Worm (Caenorhabditis elegans): ENCODE measurements around the gene ssq-1.
A peak's percentile ranks its signal among the peaks of the same experiment; 100 is the strongest.

ssq-1 gene

DNA sequence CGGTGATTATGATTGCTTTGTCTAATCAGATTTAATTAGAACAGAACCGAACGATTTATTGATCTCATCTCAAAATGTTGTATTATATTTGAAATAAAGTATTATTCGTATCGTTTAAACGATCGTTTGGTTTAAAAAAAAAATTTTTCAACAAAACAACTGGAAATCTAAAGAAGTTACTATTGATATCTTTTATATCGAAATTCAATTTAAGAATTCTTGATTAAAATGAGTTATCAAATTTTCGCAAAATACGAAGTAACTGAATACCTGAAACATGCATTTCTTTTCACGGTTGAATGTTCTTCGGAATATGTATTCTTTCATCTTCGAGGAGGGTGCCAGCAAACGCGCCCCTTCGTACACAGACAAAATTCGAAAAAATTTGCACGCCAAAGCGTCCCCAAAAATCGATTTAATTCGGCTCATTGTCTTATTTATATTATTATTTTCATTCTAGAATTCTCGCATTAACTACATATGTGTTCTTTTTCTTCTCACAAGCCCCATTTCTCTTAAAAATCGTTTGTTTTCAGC, 5.7 kb downstream of the ssq-1 start, which contains the start of gene npp-1 (continued):
- TF ChIP-seq lin-35 (GFP tag; optimal IDR thresholded peaks at IDR 0.05), result no peak
- TF ChIP-seq unc-130 (GFP tag; optimal IDR thresholded peaks at IDR 0.05), result no peak

DNA sequence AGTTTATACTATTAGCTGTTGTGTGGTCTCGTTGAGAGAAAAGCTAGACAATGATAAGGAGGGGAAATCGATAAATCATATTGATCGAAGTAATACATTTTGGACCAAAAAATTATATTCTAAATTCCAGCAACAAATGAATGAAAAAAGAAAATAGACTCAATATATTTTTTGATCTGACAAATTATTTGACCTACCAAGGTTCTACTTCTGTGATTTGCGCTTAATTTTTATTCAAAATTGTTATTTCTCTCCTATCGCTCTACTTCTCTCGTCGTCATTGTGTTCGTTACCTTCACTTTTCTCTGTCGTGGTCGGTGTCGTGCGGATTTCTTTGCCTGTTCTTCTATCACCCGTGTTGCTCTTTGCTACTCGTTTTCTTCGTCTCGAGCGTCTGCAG, 6.6 kb downstream of the ssq-1 start:
- TF ChIP-seq let-526 (GFP tag; IDR thresholded peaks at IDR 0.05) (no peak), madf-6 (GFP tag; IDR thresholded peaks at IDR 0.05) (peak; percentile 77), ama-1 (optimal IDR thresholded peaks at IDR 0.05) (no peak), ama-1 (GFP tag; optimal IDR thresholded peaks at IDR 0.05) (no peak), efl-1 (GFP tag; optimal IDR thresholded peaks at IDR 0.05) (peak; percentile 52), xnd-1 (tag; optimal IDR thresholded peaks at IDR 0.05) (peak; percentile 15)

DNA sequence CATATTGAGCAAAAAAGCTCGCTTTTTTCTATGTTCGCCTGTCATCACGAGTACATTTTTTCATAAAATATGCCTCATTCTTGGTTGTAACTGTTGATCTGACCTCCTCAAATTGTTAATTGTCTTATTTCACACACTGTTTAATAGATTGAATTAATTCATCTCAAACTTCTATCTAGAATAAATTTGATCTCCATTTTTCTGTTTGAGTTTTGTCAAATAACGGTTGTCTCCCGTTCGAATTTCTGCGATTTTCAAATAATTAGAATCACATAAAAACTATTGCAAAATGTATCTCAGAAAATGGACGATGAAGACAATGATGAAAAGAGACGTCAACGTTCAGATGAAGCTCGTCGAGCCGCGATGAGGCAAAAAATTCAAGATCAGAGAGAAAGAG, 9.6 kb downstream of the ssq-1 start, which contains the start of gene K07F5.14:
TSS of gene K07F5.14 (plus strand) at position 301 of the 400 bp plus-strand sequence.
- TF ChIP-seq madf-6 (GFP tag; IDR thresholded peaks at IDR 0.05), result peak; percentile 35; the same call in 1 of the 2 replicates
- TF ChIP-seq F57C9.4 (tag; optimal IDR thresholded peaks at IDR 0.05), result no peak
- peak; percentile 59; the same call in 1 of the 2 replicates for TF ChIP-seq madf-3 (GFP tag; IDR thresholded peaks at IDR 0.05)
- peak; percentile 3 for TF ChIP-seq lsl-1 (GFP tag; optimal IDR thresholded peaks at IDR 0.05)
- no peak for TF ChIP-seq F33H1.4 (GFP tag; IDR thresholded peaks at IDR 0.05)
- no peak for TF ChIP-seq F10E7.11 (tag; optimal IDR thresholded peaks at IDR 0.05)
- no peak for TF ChIP-seq lsy-27 (tag; optimal IDR thresholded peaks at IDR 0.05; ENCODE audit: borderline replicate concordance, insufficient read depth)

DNA sequence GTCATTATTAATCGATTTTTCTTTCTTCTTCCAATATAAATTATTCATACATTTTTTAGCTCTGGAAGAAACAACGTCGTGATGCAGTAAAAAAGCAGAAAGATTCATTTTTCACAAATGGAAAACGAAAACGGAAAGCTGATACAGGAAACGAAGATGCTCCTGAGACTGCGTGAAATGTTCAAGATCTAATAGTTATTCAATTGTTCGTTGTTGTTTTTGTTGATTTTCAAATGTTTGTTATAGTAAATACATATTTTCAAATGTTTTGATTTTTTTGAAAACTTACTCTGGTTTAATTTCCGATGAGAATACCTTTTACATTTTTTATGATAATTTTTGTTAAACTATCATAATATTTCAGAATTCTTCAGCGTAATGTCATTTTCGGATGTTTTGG, 11.5 kb downstream of the ssq-1 start, which contains the start of gene K07F5.16:
TSS of gene K07F5.16 (plus strand) at position 301 of the 400 bp plus-strand sequence.
- TF ChIP-seq unc-130 (GFP tag; optimal IDR thresholded peaks at IDR 0.05) (no peak), ztf-6 (GFP tag; IDR thresholded peaks at IDR 0.05) (no peak)

DNA sequence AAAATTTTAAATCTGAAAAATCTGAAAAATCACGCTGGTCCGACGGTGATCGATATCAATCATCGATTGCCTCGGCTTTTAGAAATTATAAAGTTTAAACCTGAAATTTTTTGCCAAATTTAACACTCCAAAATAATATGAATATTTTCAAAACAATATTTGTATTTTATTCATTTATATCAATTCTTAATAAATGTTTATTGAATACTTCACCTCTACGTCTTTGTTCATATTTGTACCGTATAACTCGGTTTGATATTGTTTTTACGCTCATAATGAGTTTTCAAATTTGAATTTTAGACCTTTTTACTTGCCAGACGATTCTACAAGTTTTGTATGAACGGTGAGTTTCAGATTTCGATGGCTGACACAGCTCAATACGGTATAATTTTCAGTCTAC, 12.4 kb downstream of the ssq-1 start, which contains the start of the genes K07F5.15 and K07F5.22:
TSS of gene K07F5.15 (plus strand) at position 301 of the 400 bp plus-strand sequence.
TSS of gene K07F5.22 (plus strand) at position 301 of the 400 bp plus-strand sequence.
- TF ChIP-seq pbrm-1 (GFP tag; IDR thresholded peaks at IDR 0.05) (no peak), ztf-25 (GFP tag; IDR thresholded peaks at IDR 0.05) (no peak), nhr-120 (GFP tag; IDR thresholded peaks at IDR 0.05) (no peak), snpc-1.3 (tag; optimal IDR thresholded peaks at IDR 0.05; ENCODE audit: insufficient read depth) (no peak), ceh-91 (GFP tag; IDR thresholded peaks at IDR 0.05) (no peak), lsl-1 (GFP tag; optimal IDR thresholded peaks at IDR 0.05) (no peak), Y95B8A.8 (GFP tag; IDR thresholded peaks at IDR 0.05) (no peak)

DNA sequence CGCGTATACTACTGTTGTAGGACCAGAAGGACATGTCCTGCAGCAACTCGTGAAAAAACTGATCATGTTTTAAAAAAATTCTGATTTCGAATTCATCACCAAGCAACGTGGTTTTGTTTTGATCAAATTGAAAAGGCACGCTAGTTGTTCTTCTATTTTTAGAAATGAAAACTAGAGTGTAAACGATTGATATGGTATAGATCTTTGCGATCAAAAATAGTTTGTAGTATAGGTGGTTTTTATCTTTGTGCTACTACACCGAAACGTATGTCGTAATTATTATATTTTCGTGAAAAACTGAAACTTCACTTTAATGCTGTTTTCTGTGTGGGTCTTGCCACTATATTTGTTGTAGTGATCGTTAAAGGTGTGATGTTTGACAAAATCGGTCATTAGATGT, 14.5 kb downstream of the ssq-1 start:
- no peak for TF ChIP-seq aptf-2 (GFP tag; conservative IDR thresholded peaks at IDR 0.05)
- TF ChIP-seq ceh-91 (GFP tag; IDR thresholded peaks at IDR 0.05), result no peak
- TF ChIP-seq F57C9.4 (tag; optimal IDR thresholded peaks at IDR 0.05), result no peak
- TF ChIP-seq T26A5.8 (tag; optimal IDR thresholded peaks at IDR 0.05), result no peak
- TF ChIP-seq K11D2.4 (GFP tag; IDR thresholded peaks at IDR 0.05), result no peak
- no peak for TF ChIP-seq F23B12.7 (tag; optimal IDR thresholded peaks at IDR 0.05; ENCODE audit: insufficient read depth)
- TF ChIP-seq lir-1 (GFP tag; conservative IDR thresholded peaks at IDR 0.05), result no peak
- TF ChIP-seq Y67H2A.10 (GFP tag; conservative IDR thresholded peaks at IDR 0.05), result no peak
- no peak for TF ChIP-seq lin-26 (GFP tag; IDR thresholded peaks at IDR 0.05)
- TF ChIP-seq Y79H2A.3 (GFP tag; conservative IDR thresholded peaks at IDR 0.05), result no peak
- no peak for TF ChIP-seq rpc-1 (optimal IDR thresholded peaks at IDR 0.05)
- no peak for TF ChIP-seq rpc-1 (tag; optimal IDR thresholded peaks at IDR 0.05)
- no peak for TF ChIP-seq nhr-27 (tag; optimal IDR thresholded peaks at IDR 0.05)
- TF ChIP-seq let-526 (GFP tag; IDR thresholded peaks at IDR 0.05), result no peak
- TF ChIP-seq T07F8.4 (tag; optimal IDR thresholded peaks at IDR 0.05), result no peak
- no peak for TF ChIP-seq F49E8.2 (tag; optimal IDR thresholded peaks at IDR 0.05; ENCODE audit: insufficient read depth)
- TF ChIP-seq nfya-1 (tag; optimal IDR thresholded peaks at IDR 0.05; ENCODE audit: borderline replicate concordance, insufficient read depth), result no peak
- no peak for TF ChIP-seq rec-8 (tag; optimal IDR thresholded peaks at IDR 0.05)
- TF ChIP-seq ceh-79 (tag; optimal IDR thresholded peaks at IDR 0.05), result no peak

Measured in whole organism, young adult.